Worm (Caenorhabditis elegans): ENCODE measurements around the gene rga-8.

ce11 chrX:5276772-5277171 is 2.8 kb downstream of the rga-8 start:
- TF ChIP-seq let-607 (tag; optimal IDR thresholded peaks at IDR 0.05) (no peak), snpc-1.1 (tag; optimal IDR thresholded peaks at IDR 0.05; ENCODE audit: insufficient read depth) (no peak), nhr-179 (tag; optimal IDR thresholded peaks at IDR 0.05) (no peak), sea-2 (GFP tag; IDR thresholded peaks at IDR 0.05) (no peak), snpc-4 (GFP tag; optimal IDR thresholded peaks at IDR 0.05) (no peak), snpc-4 (tag; optimal IDR thresholded peaks at IDR 0.05) (no peak), tbx-9 (tag; optimal IDR thresholded peaks at IDR 0.05; ENCODE audit: borderline replicate concordance) (no peak), unc-62 (GFP tag; optimal IDR thresholded peaks at IDR 0.05) (no peak), dox-1 (GFP tag; IDR thresholded peaks at IDR 0.05) (no peak), dpl-1 (GFP tag; optimal IDR thresholded peaks at IDR 0.05) (no peak), ama-1 (optimal IDR thresholded peaks at IDR 0.05) (no peak), ama-1 (GFP tag; optimal IDR thresholded peaks at IDR 0.05) (no peak)
